Worm (Caenorhabditis elegans) whole organism, L3 larva: Measurements from ENCODE around the gene F58H1.5.

Experiments used
- egl-27 ChIP-seq: sonication (generic microtip); optimal IDR thresholded peaks from 4 replicates; lab custom pipeline; 2017; ENCODE audit warnings: missing biosample characterization, missing genetic modification reagents, missing genetic modification characterization
- elt-2 ChIP-seq: sonication (generic microtip); optimal IDR thresholded peaks from 2 replicates; lab custom pipeline; 2016; ENCODE audit warnings: missing genetic modification reagents, mild to moderate bottlenecking, missing genetic modification characterization, missing compliant biosample characterization
- fkh-10 ChIP-seq: sonication (generic microtip); optimal IDR thresholded peaks from 2 replicates; lab custom pipeline; 2017; ENCODE audit warnings: missing biosample characterization, missing genetic modification reagents, missing genetic modification characterization
- hmg-11 ChIP-seq: sonication (generic microtip); optimal IDR thresholded peaks from 2 replicates; lab custom pipeline; 2016; ENCODE audit warnings: missing genetic modification characterization, missing compliant biosample characterization
- jun-1 ChIP-seq: fragments of 150-350 bp; optimal IDR thresholded peaks from 2 replicates; lab custom pipeline; 2014; ENCODE audit warnings: missing biosample characterization, missing genetic modification reagents, missing genetic modification characterization
- lin-15B ChIP-seq: fragments of 150-350 bp; optimal IDR thresholded peaks from 2 replicates; lab custom pipeline; 2014; ENCODE audit warnings: missing biosample characterization, missing genetic modification characterization
- nfya-1 ChIP-seq: sonication (generic microtip); optimal IDR thresholded peaks from 2 replicates; lab custom pipeline; 2017; ENCODE audit warnings: missing genetic modification characterization, mild to moderate bottlenecking, missing compliant biosample characterization, antibody characterized with exemption, moderate library complexity; ENCODE audit not compliant: insufficient read depth
- nhr-237 ChIP-seq: fragments of 150-350 bp; optimal IDR thresholded peaks from 2 replicates; lab custom pipeline; 2014; ENCODE audit warnings: missing biosample characterization, missing genetic modification characterization
- nhr-76 ChIP-seq: fragments of 150-350 bp; sonication (generic microtip); optimal IDR thresholded peaks from 5 replicates; lab custom pipeline; 2014; ENCODE audit warnings: missing biosample characterization, missing genetic modification characterization
- ztf-4 ChIP-seq: fragments of 150-350 bp; optimal IDR thresholded peaks from 2 replicates; lab custom pipeline; 2014; ENCODE audit warnings: missing biosample characterization, missing genetic modification characterization

DNA sequence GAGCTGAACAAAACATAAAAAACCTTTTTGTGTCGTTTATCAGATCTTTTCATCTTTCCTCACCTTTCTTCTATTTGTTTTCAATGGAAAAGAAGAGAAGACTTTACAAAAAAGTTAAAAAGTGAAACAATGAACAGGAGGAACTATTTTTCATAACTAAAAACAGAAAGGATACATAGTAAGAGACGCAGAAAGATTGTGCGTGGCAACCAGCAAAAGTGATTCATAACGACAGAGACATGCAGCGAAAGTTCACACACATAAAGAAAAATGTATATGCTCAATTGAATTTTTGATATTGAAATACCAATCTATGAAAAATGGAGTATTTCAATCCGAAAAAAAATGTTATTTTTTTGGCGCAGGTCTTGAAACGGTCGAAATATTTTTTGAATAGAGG lies 31.7 kb downstream of the F58H1.5 start:
- TF ChIP-seq nfya-1 (no peak), jun-1 (no peak), fkh-10 (GFP tag; lab: Kevin White, UChicago) (no peak), nhr-76 (tag; lab: Kevin White, UChicago) (no peak), nhr-237 (tag; lab: Kevin White, UChicago) (no peak), ztf-4 (tag; lab: Kevin White, UChicago) (no peak), hmg-11 (tag; lab: Kevin White, UChicago) (no peak), lin-15B (tag; lab: Kevin White, UChicago) (no peak), elt-2 (tag; lab: Kevin White, UChicago) (no peak), egl-27 (tag; lab: Kevin White, UChicago) (no peak)
